Fruit fly (Drosophila melanogaster): ENCODE measurements around the gene CG31223.
A peak's percentile ranks its signal among the peaks of the same experiment; 100 is the strongest.

The CG31223 gene

DNA sequence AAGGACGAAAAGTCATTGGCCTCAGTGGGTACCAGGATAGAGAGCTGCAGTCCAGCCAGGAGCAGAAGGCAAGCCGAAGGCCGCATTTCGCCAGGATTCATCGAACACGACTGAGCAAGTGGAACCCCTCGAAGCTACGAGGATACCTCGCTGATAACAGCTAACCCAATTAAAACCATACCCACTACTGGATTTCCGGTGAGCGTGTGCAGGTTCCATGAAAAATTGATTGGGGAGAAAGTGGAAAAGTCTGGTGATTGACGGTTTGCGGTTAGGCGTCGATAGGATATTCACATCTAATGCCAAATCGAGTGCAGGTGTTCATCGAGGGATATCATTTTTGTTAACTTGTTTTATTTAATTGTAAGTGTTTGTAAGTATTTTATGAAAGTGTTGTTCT is 28.9 kb downstream of the CG31223 start, which contains the start of gene Ir93a:
Ir93a (minus strand) TSS at position 101 of the 400 bp plus-strand sequence.
- TF ChIP-seq CG8119 (GFP tag; IDR thresholded peaks at IDR 0.05) (no peak), spab (GFP tag; optimal IDR thresholded peaks at IDR 0.05) (no peak), CG31627 (GFP tag; optimal IDR thresholded peaks at IDR 0.05) (no peak), Eip93F (GFP tag; optimal IDR thresholded peaks at IDR 0.05) (no peak), net (GFP tag; optimal IDR thresholded peaks at IDR 0.05) (no peak), dsx (GFP tag; optimal IDR thresholded peaks at IDR 0.05; ENCODE audit: poor library complexity, severe bottlenecking) (no peak), Sox102F (GFP tag; optimal IDR thresholded peaks at IDR 0.05) (no peak), Blimp-1 (GFP tag; optimal IDR thresholded peaks at IDR 0.05) (no peak), achi (GFP tag; optimal IDR thresholded peaks at IDR 0.05) (no peak), fd85E (GFP tag; optimal IDR thresholded peaks at IDR 0.05) (no peak), Hr39 (GFP tag; optimal IDR thresholded peaks at IDR 0.05) (no peak), ss (GFP tag; optimal IDR thresholded peaks at IDR 0.05) (no peak), CG32006 (GFP tag; optimal IDR thresholded peaks at IDR 0.05) (no peak), CG8632 (GFP tag; optimal IDR thresholded peaks at IDR 0.05) (no peak), CG4318 (GFP tag; optimal IDR thresholded peaks at IDR 0.05) (no peak), svp (GFP tag) (no peak), Sox15 (GFP tag; optimal IDR thresholded peaks at IDR 0.05) (no peak)

dm6 chr3R:20866204-20866603 is 35.3 kb downstream of the CG31223 start, which contains the start of gene KaiR1D:
Gene KaiR1D, minus strand, starts transcription at chr3R:20866231.
- TF ChIP-seq achi (GFP tag; optimal IDR thresholded peaks at IDR 0.05) (peak; percentile 38), CG7368 (GFP tag; optimal IDR thresholded peaks at IDR 0.05) (peak; percentile 27), CG6163 (GFP tag; IDR thresholded peaks at IDR 0.05) (no peak)

- no peak for TF ChIP-seq CG31627 (GFP tag; optimal IDR thresholded peaks at IDR 0.05)
- TF ChIP-seq CG8319 (GFP tag; optimal IDR thresholded peaks at IDR 0.05), result no peak
- no peak for TF ChIP-seq topi (GFP tag; optimal IDR thresholded peaks at IDR 0.05)
- TF ChIP-seq CG16779 (tag; optimal IDR thresholded peaks at IDR 0.05), result no peak
- no peak for TF ChIP-seq fkh (GFP tag; optimal IDR thresholded peaks at IDR 0.05)
- TF ChIP-seq dac (GFP tag; optimal IDR thresholded peaks at IDR 0.05), result no peak
- TF ChIP-seq CG34406 (GFP tag; optimal IDR thresholded peaks at IDR 0.05), result no peak
- TF ChIP-seq Ets21C (GFP tag; optimal IDR thresholded peaks at IDR 0.05), result no peak
- TF ChIP-seq CG10669 (GFP tag; optimal IDR thresholded peaks at IDR 0.05), result no peak
- no peak for TF ChIP-seq svp (GFP tag)
Observed at dm6 chr3R:20870736-20871135, 39.8 kb downstream of the CG31223 start, which contains the start of gene TotA. Gene TotA, plus strand, starts transcription at chr3R:20871036.

- TF ChIP-seq ss (GFP tag; optimal IDR thresholded peaks at IDR 0.05) (no peak), Eip93F (GFP tag; optimal IDR thresholded peaks at IDR 0.05) (no peak), topi (GFP tag; optimal IDR thresholded peaks at IDR 0.05) (no peak), CG6792 (GFP tag; optimal IDR thresholded peaks at IDR 0.05) (no peak), CG11294 (GFP tag; IDR thresholded peaks at IDR 0.05) (no peak), lz (GFP tag; optimal IDR thresholded peaks at IDR 0.05) (no peak), pdm3 (GFP tag; optimal IDR thresholded peaks at IDR 0.05) (no peak), CG15336 (GFP tag; IDR thresholded peaks at IDR 0.05) (no peak)
Observed at dm6 chr3R:20872688-20873087, 41.8 kb downstream of the CG31223 start, which contains the start of gene TotC. Gene TotC, plus strand, starts transcription at chr3R:20872988.

DNA sequence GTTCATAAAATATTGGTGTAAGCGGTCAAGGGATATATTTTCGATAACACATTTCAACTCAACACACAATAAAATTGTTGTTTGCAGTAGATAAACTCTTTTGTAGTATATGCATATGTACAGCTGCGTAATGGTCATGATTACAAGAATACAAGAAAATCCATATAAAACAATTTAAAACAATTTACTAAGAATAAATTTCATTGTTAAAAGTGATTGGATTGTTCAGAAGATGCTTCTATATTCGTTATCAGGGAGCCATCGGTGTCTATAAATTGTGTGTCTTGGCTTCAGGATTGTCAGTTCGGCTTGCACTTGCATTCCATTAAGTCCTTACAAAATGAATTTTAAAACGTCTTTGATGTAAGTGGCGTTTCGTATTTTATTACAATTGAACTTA is 42.7 kb downstream of the CG31223 start, which contains the start of gene TotB:
TotB (plus strand) TSS at position 301 of the 400 bp plus-strand sequence.
- TF ChIP-seq Gug (GFP tag; IDR thresholded peaks at IDR 0.05) (no peak), eg (GFP tag; IDR thresholded peaks at IDR 0.05) (no peak), Sox15 (GFP tag; optimal IDR thresholded peaks at IDR 0.05) (no peak), CG6854 (GFP tag; optimal IDR thresholded peaks at IDR 0.05) (no peak), svp (GFP tag) (peak; percentile 53), fkh (GFP tag; optimal IDR thresholded peaks at IDR 0.05) (no peak), CG9139 (GFP tag; optimal IDR thresholded peaks at IDR 0.05) (no peak), CG8632 (GFP tag; optimal IDR thresholded peaks at IDR 0.05) (no peak)
